Worm (Caenorhabditis elegans): Measurements from ENCODE around the gene F48A11.4.
A peak's percentile ranks its signal among the peaks of the same experiment; 100 is the strongest.

ce11 chrII:255124-255523 is 38.7 kb upstream of the F48A11.4 start:
- TF ChIP-seq ztf-29 (GFP tag; IDR thresholded peaks at IDR 0.05) (peak; percentile 84), flt-1 (GFP tag; IDR thresholded peaks at IDR 0.05) (peak; percentile 89), med-1 (GFP tag; optimal IDR thresholded peaks at IDR 0.05; ENCODE audit: insufficient read depth) (peak; percentile 83), ztf-23 (GFP tag; IDR thresholded peaks at IDR 0.05) (peak; percentile 87), T22C8.4 (GFP tag; IDR thresholded peaks at IDR 0.05) (peak; percentile 93), klf-2 (GFP tag; conservative IDR thresholded peaks at IDR 0.05) (peak; percentile 58), cog-1 (tag; optimal IDR thresholded peaks at IDR 0.05) (peak; percentile 88)

Data from whole organism, midembryonic.